Fruit fly (Drosophila melanogaster): ENCODE measurements around the gene hth.
A peak's percentile ranks its signal among the peaks of the same experiment; 100 is the strongest.

Gene hth

DNA sequence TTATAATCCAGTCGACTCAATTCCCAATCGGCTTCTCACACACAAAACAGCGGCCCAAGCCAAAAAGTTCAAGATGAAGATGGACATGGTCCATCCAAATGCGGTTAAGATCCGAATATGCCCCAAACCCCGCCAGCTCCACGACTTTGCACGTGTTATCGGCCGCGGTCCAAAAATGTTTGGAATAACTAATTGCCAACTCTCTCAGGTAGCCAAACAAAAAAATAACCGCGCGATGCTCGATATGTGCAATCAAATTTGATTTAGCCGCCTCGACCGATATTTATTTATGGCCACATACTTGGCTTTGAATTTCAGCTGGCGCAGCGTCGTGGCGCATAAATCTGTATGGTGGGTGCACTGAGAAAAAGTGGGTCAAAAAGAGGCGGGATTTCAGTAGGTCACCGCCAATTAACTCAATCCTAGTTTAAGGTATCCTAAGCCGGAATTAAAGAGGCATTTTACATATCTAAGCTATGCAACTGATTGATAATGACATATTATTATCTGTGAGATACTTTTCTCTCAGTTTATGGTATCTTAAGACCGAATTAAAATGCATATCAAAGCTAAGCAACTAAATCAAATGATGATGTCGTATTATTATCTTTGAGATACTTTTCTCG, 9.3 kb upstream of the hth start (continued):
- TF ChIP-seq Gug (GFP tag; IDR thresholded peaks at IDR 0.05) (peak; percentile 41; the same call in 2 of the 4 replicates), dysf (GFP tag; IDR thresholded peaks at IDR 0.05) (peak; percentile 45; the same call in 1 of the 3 replicates), Sin3A (optimal IDR thresholded peaks at IDR 0.05) (no peak), Optix (GFP tag; IDR thresholded peaks at IDR 0.05) (peak; percentile 60), CG7271 (tag; optimal IDR thresholded peaks at IDR 0.05) (no peak), CG17361 (GFP tag; IDR thresholded peaks at IDR 0.05) (0 out of 3 replicates have a peak, but pooled peaks have one; percentile 31), nerfin-1 (tag; optimal IDR thresholded peaks at IDR 0.05) (no peak), da (GFP tag; optimal IDR thresholded peaks at IDR 0.05) (no peak), CG10366 (GFP tag; IDR thresholded peaks at IDR 0.05) (peak; percentile 58), CG32772 (GFP tag; IDR thresholded peaks at IDR 0.05) (peak; percentile 61), CG13424 (tag; optimal IDR thresholded peaks at IDR 0.05) (peak; percentile 46), Hr51 (GFP tag; optimal IDR thresholded peaks at IDR 0.05) (peak in 1 of 2 experiments; percentile 78), sob (GFP tag; IDR thresholded peaks at IDR 0.05) (no peak), CG14965 (GFP tag; optimal IDR thresholded peaks at IDR 0.05; ENCODE audit: borderline replicate concordance) (no peak), CG11247 (GFP tag; IDR thresholded peaks at IDR 0.05) (no peak), Fer1 (GFP tag; optimal IDR thresholded peaks at IDR 0.05) (no peak), CG17385 (GFP tag; optimal IDR thresholded peaks at IDR 0.05) (peak; percentile 20), CG11504 (tag; optimal IDR thresholded peaks at IDR 0.05) (peak; percentile 78), zfh1 (GFP tag; IDR thresholded peaks at IDR 0.05) (peak; percentile 60; the same call in 2 of the 3 replicates), CG4360 (GFP tag; IDR thresholded peaks at IDR 0.05) (no peak), CG2199 (GFP tag; IDR thresholded peaks at IDR 0.05) (peak; percentile 28; the same call in 1 of the 3 replicates), Xrp1 (GFP tag; IDR thresholded peaks at IDR 0.05) (peak; percentile 71), CG30403 (GFP tag; optimal IDR thresholded peaks at IDR 0.05) (peak; percentile 47), Rx (GFP tag; IDR thresholded peaks at IDR 0.05) (peak; percentile 68), NC2β (GFP tag; optimal IDR thresholded peaks at IDR 0.05) (no peak), E2f1 (GFP tag; IDR thresholded peaks at IDR 0.05) (peak; percentile 26; the same call in 1 of the 2 replicates), chm (GFP tag; IDR thresholded peaks at IDR 0.05) (0 out of 2 replicates have a peak, but pooled peaks have one; percentile 22), D (optimal IDR thresholded peaks at IDR 0.05) (no peak), D (GFP tag; optimal IDR thresholded peaks at IDR 0.05) (peak; percentile 18), CG8089 (GFP tag; optimal IDR thresholded peaks at IDR 0.05) (peak; percentile 21), CG3163 (GFP tag; optimal IDR thresholded peaks at IDR 0.05) (no peak), CG30431 (GFP tag; optimal IDR thresholded peaks at IDR 0.05) (peak; percentile 45), CG13123 (GFP tag; optimal IDR thresholded peaks at IDR 0.05) (peak; percentile 22), amos (GFP tag; IDR thresholded peaks at IDR 0.05; ENCODE audit: partially characterized antibody) (no peak), gsb-n (tag; optimal IDR thresholded peaks at IDR 0.05) (peak; percentile 36), crol (GFP tag; IDR thresholded peaks at IDR 0.05) (no peak), sr (GFP tag; IDR thresholded peaks at IDR 0.05) (no peak), B-H2 (GFP tag; optimal IDR thresholded peaks at IDR 0.05) (no peak), CG15696 (tag; optimal IDR thresholded peaks at IDR 0.05) (no peak), Lim3 (GFP tag; IDR thresholded peaks at IDR 0.05) (0 out of 2 replicates have a peak, but pooled peaks have one; percentile 21), BtbVII (GFP tag; optimal IDR thresholded peaks at IDR 0.05) (peak; percentile 15), eve (GFP tag; optimal IDR thresholded peaks at IDR 0.05) (peak in 1 of 2 experiments; percentile 36), ind (GFP tag; optimal IDR thresholded peaks at IDR 0.05) (peak; percentile 53), bcd (GFP tag; optimal IDR thresholded peaks at IDR 0.05) (peak; percentile 9), CG43689 (GFP tag; IDR thresholded peaks at IDR 0.05) (peak; percentile 64; the same call in 1 of the 2 replicates), ewg (GFP tag; optimal IDR thresholded peaks at IDR 0.05) (peak; percentile 39), CG17802 (tag; optimal IDR thresholded peaks at IDR 0.05) (peak; percentile 25), H15 (GFP tag; IDR thresholded peaks at IDR 0.05) (peak; percentile 17; the same call in 1 of the 3 replicates), chinmo (GFP tag; IDR thresholded peaks at IDR 0.05; ENCODE audit: partially characterized antibody) (0 out of 4 replicates have a peak, but pooled peaks have one; percentile 46), slbo (GFP tag; IDR thresholded peaks at IDR 0.05) (peak; percentile 34), CG5245 (GFP tag; optimal IDR thresholded peaks at IDR 0.05) (peak; percentile 24)

All from whole organism, embryonic.